Fruit fly (Drosophila melanogaster) whole organism, embryonic: Measurements from ENCODE around the gene Der-2.

ENCODE experiments used
- Ada2b ChIP-seq: fragments of 200-800 bp; sonication (Bioruptor generic); IDR thresholded peaks from 2 replicates; pipeline ENCODE4 v1.3.6; 2022; ENCODE audit warnings: missing biosample characterization, missing genetic modification characterization
- Atf6 ChIP-seq: fragments of 200-800 bp; sonication (Bioruptor generic); IDR thresholded peaks from 2 replicates; pipeline ENCODE4 v1.3.6; 2022; ENCODE audit warnings: missing biosample characterization, missing genetic modification characterization
- C15 ChIP-seq: fragments of 200-800 bp; sonication (Bioruptor generic); IDR thresholded peaks from 3 replicates; pipeline ENCODE4 v1.3.6; 2022; ENCODE audit warnings: missing biosample characterization, missing genetic modification characterization
- CG10274 ChIP-seq: fragments of 200-800 bp; sonication (Bioruptor generic); optimal IDR thresholded peaks from 3 replicates; lab custom pipeline; 2017; ENCODE audit warnings: missing biosample characterization, mild to moderate bottlenecking, missing genetic modification characterization
- CG10321 ChIP-seq: fragments of 200-800 bp; sonication (Bioruptor generic); IDR thresholded peaks from 2 replicates; pipeline ENCODE4 v1.3.6; 2022; ENCODE audit warnings: missing biosample characterization, missing genetic modification characterization
- CG12391 ChIP-seq: fragments of 200-800 bp; sonication (Bioruptor generic); optimal IDR thresholded peaks from 3 replicates; lab custom pipeline; 2018; ENCODE audit warnings: missing biosample characterization, mild to moderate bottlenecking, missing genetic modification characterization, moderate library complexity
- CG13424 ChIP-seq: fragments of 200-800 bp; sonication (Bioruptor generic); optimal IDR thresholded peaks from 2 replicates; lab custom pipeline; 2019; ENCODE audit warnings: missing biosample characterization, mild to moderate bottlenecking, missing genetic modification characterization, moderate library complexity
- CG14860 ChIP-seq: fragments of 200-800 bp; sonication (Bioruptor generic); IDR thresholded peaks from 3 replicates; pipeline ENCODE4 v1.3.6; 2022; ENCODE audit warnings: missing biosample characterization, missing genetic modification characterization; ENCODE audit not compliant: partially characterized antibody
- CG1529 ChIP-seq: fragments of 200-800 bp; sonication (Bioruptor generic); optimal IDR thresholded peaks from 3 replicates; lab custom pipeline; 2018; ENCODE audit warnings: missing biosample characterization, missing genetic modification characterization
- CG17612 ChIP-seq: fragments of 200-800 bp; sonication (Bioruptor generic); IDR thresholded peaks from 2 replicates; pipeline ENCODE4 v1.3.6; 2022; ENCODE audit warnings: missing biosample characterization, missing genetic modification characterization
- CG18476 ChIP-seq: fragments of 200-800 bp; sonication (Bioruptor generic); optimal IDR thresholded peaks from 2 replicates; lab custom pipeline; 2016; ENCODE audit warnings: missing biosample characterization, mild to moderate bottlenecking, missing genetic modification characterization
- CG2129 ChIP-seq: fragments of 200-800 bp; sonication (Bioruptor generic); IDR thresholded peaks from 2 replicates; pipeline ENCODE4 v1.3.6; 2022; ENCODE audit warnings: missing biosample characterization, missing genetic modification characterization; ENCODE audit not compliant: partially characterized antibody
- CG2199 ChIP-seq: fragments of 200-800 bp; sonication (Bioruptor generic); IDR thresholded peaks from 3 replicates; pipeline ENCODE4 v1.3.6; 2022; ENCODE audit warnings: missing biosample characterization, missing genetic modification characterization
- CG30431 ChIP-seq: fragments of 200-800 bp; sonication (Bioruptor generic); optimal IDR thresholded peaks from 2 replicates; lab custom pipeline; 2017; ENCODE audit warnings: missing biosample characterization, missing genetic modification characterization
- CG3847 ChIP-seq: fragments of 200-800 bp; sonication (Bioruptor generic); IDR thresholded peaks from 2 replicates; pipeline ENCODE4 v1.3.6; 2022; ENCODE audit warnings: missing biosample characterization, missing genetic modification characterization
- CG42726 ChIP-seq: fragments of 200-800 bp; sonication (Bioruptor generic); IDR thresholded peaks from 2 replicates; pipeline ENCODE4 v1.3.6; 2022; ENCODE audit warnings: missing biosample characterization, missing genetic modification characterization; ENCODE audit not compliant: partially characterized antibody
- CG6254 ChIP-seq: fragments of 200-800 bp; sonication (Bioruptor generic); optimal IDR thresholded peaks from 3 replicates; lab custom pipeline; 2017; ENCODE audit warnings: mild to moderate bottlenecking, missing biosample characterization, missing genetic modification reagents, missing genetic modification characterization
- CG6765 ChIP-seq: fragments of 200-800 bp; sonication (Bioruptor generic); optimal IDR thresholded peaks from 3 replicates; lab custom pipeline; 2017; ENCODE audit warnings: missing biosample characterization, mild to moderate bottlenecking, missing genetic modification characterization
- CG6791 ChIP-seq: fragments of 200-800 bp; sonication (Bioruptor generic); IDR thresholded peaks from 3 replicates; pipeline ENCODE4 v1.3.6; 2022; ENCODE audit warnings: missing biosample characterization, missing genetic modification characterization; ENCODE audit not compliant: partially characterized antibody
- CG7372 ChIP-seq: fragments of 200-800 bp; sonication (Bioruptor generic); IDR thresholded peaks from 2 replicates; pipeline ENCODE4 v1.3.6; 2022; ENCODE audit warnings: missing biosample characterization, missing genetic modification characterization
- CG7556 ChIP-seq: fragments of 200-800 bp; sonication (Bioruptor generic); optimal IDR thresholded peaks from 2 replicates; lab custom pipeline; 2017; ENCODE audit warnings: missing biosample characterization, mild to moderate bottlenecking, missing genetic modification characterization
- CG7786 ChIP-seq: fragments of 200-800 bp; sonication (Bioruptor generic); optimal IDR thresholded peaks from 2 replicates; lab custom pipeline; 2016; ENCODE audit warnings: missing biosample characterization, missing genetic modification characterization
- CG7987 ChIP-seq: fragments of 200-800 bp; sonication (Bioruptor generic); optimal IDR thresholded peaks from 2 replicates; lab custom pipeline; 2018; ENCODE audit warnings: missing biosample characterization, mild to moderate bottlenecking, missing genetic modification characterization, moderate library complexity
- CG8388 ChIP-seq: fragments of 200-800 bp; sonication (Bioruptor generic); optimal IDR thresholded peaks from 2 replicates; lab custom pipeline; 2019; ENCODE audit warnings: missing biosample characterization, mild to moderate bottlenecking, missing genetic modification characterization, moderate library complexity
- CoRest ChIP-seq: fragments of 200-800 bp; sonication (Bioruptor generic); optimal IDR thresholded peaks from 3 replicates; lab custom pipeline; 2018; ENCODE audit warnings: missing biosample characterization, mild to moderate bottlenecking, missing genetic modification characterization, moderate library complexity
- Dll ChIP-seq: fragments of 200-800 bp; sonication (Bioruptor generic); IDR thresholded peaks from 4 replicates; pipeline ENCODE4 v1.3.6; 2022; ENCODE audit warnings: missing biosample characterization, missing genetic modification characterization; ENCODE audit not compliant: partially characterized antibody
- Dp ChIP-seq: fragments of 200-800 bp; sonication (Bioruptor generic); optimal IDR thresholded peaks from 2 replicates; lab custom pipeline; 2018; ENCODE audit warnings: missing biosample characterization, mild to moderate bottlenecking, missing genetic modification characterization, moderate library complexity
- Dref ChIP-seq: fragments of 200-800 bp; sonication (Bioruptor generic); IDR thresholded peaks from 2 replicates; pipeline ENCODE4 v1.3.6; 2022; ENCODE audit warnings: missing biosample characterization, missing genetic modification characterization
- Hr3 ChIP-seq: fragments of 200-800 bp; sonication (Bioruptor generic); optimal IDR thresholded peaks from 3 replicates; lab custom pipeline; 2016; ENCODE audit warnings: missing biosample characterization, missing genetic modification characterization
- Hr39 ChIP-seq: fragments of >200 bp; optimal IDR thresholded peaks from 2 replicates; lab custom pipeline; 2017
- Hsf ChIP-seq: fragments of 200-800 bp; sonication (Bioruptor generic); optimal IDR thresholded peaks from 3 replicates; lab custom pipeline; 2016; ENCODE audit warnings: missing biosample characterization, missing genetic modification characterization
- Meics ChIP-seq: fragments of 200-800 bp; sonication (Bioruptor generic); optimal IDR thresholded peaks from 2 replicates; lab custom pipeline; 2017; ENCODE audit warnings: missing biosample characterization, mild to moderate bottlenecking, missing genetic modification characterization
- Mrtf ChIP-seq: fragments of 200-800 bp; sonication (Bioruptor generic); IDR thresholded peaks from 3 replicates; pipeline ENCODE4 v1.3.6; 2022; ENCODE audit warnings: missing biosample characterization, missing genetic modification characterization
- Myb ChIP-seq: fragments of 200-800 bp; sonication (Bioruptor generic); optimal IDR thresholded peaks from 2 replicates; lab custom pipeline; 2016; ENCODE audit warnings: missing biosample characterization, missing genetic modification characterization
- Nf-YB ChIP-seq: fragments of 200-800 bp; sonication (Bioruptor generic); optimal IDR thresholded peaks from 3 replicates; lab custom pipeline; 2019; ENCODE audit warnings: missing biosample characterization, mild to moderate bottlenecking, missing genetic modification characterization, moderate library complexity
- Trl ChIP-seq, 3 experiments: fragments of >200 bp in 2 of 3; fragments of 200-800 bp in 1 of 3; sonication (Bioruptor generic) in 1 of 3; optimal IDR thresholded peaks; 2 replicates in 1 of 3; 3 replicates in 2 of 3; lab custom pipeline; 2016 to 2017; ENCODE audit warnings: missing biosample characterization in 1 of 3, missing genetic modification characterization in 1 of 3
- YL-1 ChIP-seq: fragments of 200-800 bp; sonication (Bioruptor generic); optimal IDR thresholded peaks from 3 replicates; lab custom pipeline; 2017; ENCODE audit warnings: missing biosample characterization, mild to moderate bottlenecking, missing genetic modification characterization
- ase ChIP-seq: fragments of 200-800 bp; sonication (Bioruptor generic); IDR thresholded peaks from 3 replicates; pipeline ENCODE4 v1.3.6; 2022; ENCODE audit warnings: missing biosample characterization, missing genetic modification characterization
- ato ChIP-seq: fragments of 200-800 bp; sonication (Bioruptor generic); IDR thresholded peaks from 2 replicates; pipeline ENCODE4 v1.3.6; 2022; ENCODE audit warnings: missing biosample characterization, missing genetic modification characterization; ENCODE audit not compliant: partially characterized antibody
- bowl ChIP-seq: fragments of 200-800 bp; sonication (Bioruptor generic); IDR thresholded peaks from 2 replicates; pipeline ENCODE4 v1.3.6; 2022; ENCODE audit warnings: missing biosample characterization, missing genetic modification characterization
- croc ChIP-seq: fragments of 200-800 bp; sonication (Bioruptor generic); conservative IDR thresholded peaks from 3 replicates; pipeline ENCODE4 v1.3.6; 2022; ENCODE audit warnings: missing biosample characterization, missing genetic modification characterization
- fu2 ChIP-seq: fragments of 200-800 bp; sonication (Bioruptor generic); optimal IDR thresholded peaks from 2 replicates; lab custom pipeline; 2016; ENCODE audit warnings: missing biosample characterization, missing genetic modification characterization
- jigr1 ChIP-seq: fragments of 200-800 bp; sonication (Bioruptor generic); IDR thresholded peaks from 3 replicates; pipeline ENCODE4 v1.3.6; 2022; ENCODE audit warnings: missing biosample characterization, missing genetic modification characterization
- kni ChIP-seq: fragments of 200-800 bp; sonication (Bioruptor generic); optimal IDR thresholded peaks from 3 replicates; lab custom pipeline; 2017; ENCODE audit warnings: mild to moderate bottlenecking, missing biosample characterization, missing genetic modification reagents, missing genetic modification characterization
- nau ChIP-seq: fragments of 200-800 bp; sonication (Bioruptor generic); optimal IDR thresholded peaks from 3 replicates; lab custom pipeline; 2017; ENCODE audit warnings: missing biosample characterization, mild to moderate bottlenecking, missing genetic modification characterization, missing genetic modification reagents
- nerfin-1 ChIP-seq: fragments of 200-800 bp; sonication (Bioruptor generic); optimal IDR thresholded peaks from 3 replicates; lab custom pipeline; 2019; ENCODE audit warnings: missing biosample characterization, mild to moderate bottlenecking, missing genetic modification characterization, moderate library complexity
- nmo ChIP-seq: fragments of 200-800 bp; sonication (Bioruptor generic); optimal IDR thresholded peaks from 2 replicates; lab custom pipeline; 2018; ENCODE audit warnings: missing biosample characterization, mild to moderate bottlenecking, missing genetic modification characterization, moderate library complexity
- tup ChIP-seq: fragments of 200-800 bp; sonication (Bioruptor generic); optimal IDR thresholded peaks from 2 replicates; lab custom pipeline; 2016; ENCODE audit warnings: missing biosample characterization, mild to moderate bottlenecking, missing genetic modification characterization, moderate library complexity
- unc-4 ChIP-seq: fragments of 200-800 bp; sonication (Bioruptor generic); IDR thresholded peaks from 2 replicates; pipeline ENCODE4 v1.3.6; 2022; ENCODE audit warnings: missing biosample characterization, missing genetic modification characterization; ENCODE audit not compliant: partially characterized antibody
- zf30C ChIP-seq: fragments of 200-800 bp; sonication (Bioruptor generic); optimal IDR thresholded peaks from 3 replicates; lab custom pipeline; 2018; ENCODE audit warnings: missing biosample characterization, mild to moderate bottlenecking, missing genetic modification characterization

The Der-2 gene

dm6 chr3R:16524593-16525111 is 40.6 kb upstream of the Der-2 start (continued):
- peak; percentile 49; the same call in 1 of the 3 replicates for TF ChIP-seq ase
- TF ChIP-seq Ada2b (GFP tag; lab: Robert Waterston, UW) = no peak
- no peak for TF ChIP-seq Dp
- TF ChIP-seq Meics = no peak
- TF ChIP-seq ato (GFP tag; lab: Robert Waterston, UW) = no peak
- TF ChIP-seq CG2129 = no peak
- TF ChIP-seq CG10274 (GFP tag; lab: Kevin White, UChicago) = peak; percentile 57
- peak; percentile 40 for TF ChIP-seq nmo (GFP tag; lab: Kevin White, UChicago)
- peak; percentile 26 for TF ChIP-seq nerfin-1 (tag; lab: Kevin White, UChicago)
- TF ChIP-seq Hr3 (GFP tag; lab: Kevin White, UChicago) = no peak
- TF ChIP-seq CG1529 (GFP tag; lab: Kevin White, UChicago) = peak; percentile 63
- TF ChIP-seq Atf6 (GFP tag; lab: Robert Waterston, UW) = no peak
- TF ChIP-seq croc (GFP tag; lab: Robert Waterston, UW) = peak; percentile 39
- peak; percentile 41 for TF ChIP-seq CG8388 (GFP tag; lab: Kevin White, UChicago)
- peak; percentile 16 for TF ChIP-seq Nf-YB (GFP tag; lab: Kevin White, UChicago)
- TF ChIP-seq CG14860 = no peak
- no peak for TF ChIP-seq fu2 (GFP tag; lab: Kevin White, UChicago)
- peak; percentile 98 for TF ChIP-seq kni (GFP tag; lab: Kevin White, UChicago)
- TF ChIP-seq CG6254 (GFP tag; lab: Kevin White, UChicago) = peak; percentile 72
- TF ChIP-seq CG18476 = no peak
- peak; percentile 52 for TF ChIP-seq CG7556 (GFP tag; lab: Kevin White, UChicago)
- TF ChIP-seq zf30C (GFP tag; lab: Kevin White, UChicago) = no peak
- TF ChIP-seq Dll (GFP tag; lab: Robert Waterston, UW) = no peak
- no peak for TF ChIP-seq CG2199
- TF ChIP-seq Dref (GFP tag; lab: Robert Waterston, UW) = no peak
- no peak for TF ChIP-seq CG7786 (GFP tag; lab: Kevin White, UChicago)
- TF ChIP-seq CG17612 (GFP tag; lab: Robert Waterston, UW) = no peak
- peak; percentile 20 for TF ChIP-seq tup (GFP tag; lab: Kevin White, UChicago)
- no peak for TF ChIP-seq CG12391 (tag; lab: Kevin White, UChicago)
- TF ChIP-seq Mrtf = no peak
- peak; percentile 18 for TF ChIP-seq Hsf (GFP tag; lab: Kevin White, UChicago)
- no peak for TF ChIP-seq C15
- no peak for TF ChIP-seq CG6791 (GFP tag; lab: Robert Waterston, UW)
- no peak for TF ChIP-seq jigr1
- TF ChIP-seq CG42726 (GFP tag; lab: Robert Waterston, UW) = no peak
- no peak for TF ChIP-seq YL-1 (GFP tag; lab: Kevin White, UChicago)
- no peak for TF ChIP-seq CG6765 (GFP tag; lab: Kevin White, UChicago)
- TF ChIP-seq CG3847 (GFP tag; lab: Robert Waterston, UW) = no peak
- peak; percentile 50 for TF ChIP-seq CG7987 (GFP tag; lab: Kevin White, UChicago)
- no peak for TF ChIP-seq unc-4 (GFP tag; lab: Robert Waterston, UW)
- TF ChIP-seq bowl (GFP tag; lab: Robert Waterston, UW) = no peak
- peak; percentile 6 for TF ChIP-seq nau (GFP tag; lab: Kevin White, UChicago)
- TF ChIP-seq CG7372 = no peak
- TF ChIP-seq CG13424 (tag; lab: Kevin White, UChicago) = peak; percentile 3
- peak; percentile 67 for TF ChIP-seq CG30431 (GFP tag; lab: Kevin White, UChicago)
- no peak for TF ChIP-seq CG10321 (GFP tag; lab: Robert Waterston, UW)
- TF ChIP-seq Hr39 (lab: Kevin White, UChicago) = no peak
- TF ChIP-seq CoRest (tag; lab: Kevin White, UChicago) = peak; percentile 48
- TF ChIP-seq Trl (optimal IDR thresholded peaks at IDR 0.05; lab: Kevin White, UChicago) = no peak
- peak; percentile 56 for TF ChIP-seq Trl (GFP tag; optimal IDR thresholded peaks at IDR 0.05; lab: Kevin White, UChicago)
- no peak for TF ChIP-seq Myb (GFP tag; lab: Kevin White, UChicago)
